Worm (Caenorhabditis elegans) whole organism, L2 larva: ENCODE measurements around the gene flp-10.

ENCODE experiments used
- F13H6.1 ChIP-seq: sonication (generic microtip); optimal IDR thresholded peaks from 2 replicates; lab custom pipeline; 2016; ENCODE audit warnings: missing genetic modification characterization, missing compliant biosample characterization
- aly-2 ChIP-seq: fragments of 150-350 bp; optimal IDR thresholded peaks from 2 replicates; lab custom pipeline; 2014; ENCODE audit warnings: missing biosample characterization, missing genetic modification characterization
- ama-1 ChIP-seq: fragments of 150-350 bp; optimal IDR thresholded peaks from 2 replicates; lab custom pipeline; 2018; ENCODE audit warnings: inconsistent platforms
- ceh-82 ChIP-seq: fragments of 150-350 bp; optimal IDR thresholded peaks from 2 replicates; lab custom pipeline; 2014; ENCODE audit warnings: missing biosample characterization, missing genetic modification characterization
- fos-1 ChIP-seq: fragments of 150-350 bp; optimal IDR thresholded peaks from 2 replicates; lab custom pipeline; 2014; ENCODE audit warnings: missing biosample characterization, missing genetic modification characterization
- nhr-237 ChIP-seq: fragments of 150-350 bp; optimal IDR thresholded peaks from 2 replicates; lab custom pipeline; 2014; ENCODE audit warnings: missing biosample characterization, missing genetic modification characterization

DNA sequence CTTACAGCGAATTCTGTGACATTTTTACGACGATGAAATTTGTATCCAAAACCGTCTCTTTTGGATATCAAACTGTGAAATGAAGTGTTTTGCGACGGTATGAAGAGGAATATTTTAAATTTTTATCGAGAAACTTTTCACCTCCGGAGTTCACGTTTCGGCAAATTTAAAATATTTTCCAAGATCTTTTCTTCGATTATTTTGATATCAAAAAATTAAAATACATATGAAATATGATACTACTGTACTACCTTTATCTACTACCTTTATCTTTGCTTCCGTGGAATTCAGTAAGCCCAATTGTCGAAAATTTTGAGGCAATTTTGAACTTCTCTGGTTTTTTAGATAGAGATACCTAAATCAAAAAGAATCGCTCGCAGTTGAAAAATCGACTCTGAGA is 9.1 kb downstream of the flp-10 start, which contains the start of gene kin-26:
- no peak for TF ChIP-seq aly-2
- TF ChIP-seq fos-1 (tag; lab: Kevin White, UChicago): no peak
- no peak for TF ChIP-seq ceh-82 (tag; lab: Kevin White, UChicago)
- no peak for TF ChIP-seq nhr-237 (tag; lab: Kevin White, UChicago)
- TF ChIP-seq ama-1 (lab: Kevin White, UChicago): no peak
- no peak for TF ChIP-seq F13H6.1 (tag; lab: Kevin White, UChicago)
